Fruit fly (Drosophila melanogaster) whole organism, embryonic: ENCODE measurements around the gene CG6933.

Experiments used
- CG10209 ChIP-seq: fragments of 200-800 bp; sonication (Bioruptor generic); optimal IDR thresholded peaks from 3 replicates; lab custom pipeline; 2017; ENCODE audit warnings: missing biosample characterization, mild to moderate bottlenecking, missing genetic modification characterization, missing genetic modification reagents
- CG15269 ChIP-seq: fragments of 200-800 bp; sonication (Bioruptor generic); optimal IDR thresholded peaks from 2 replicates; lab custom pipeline; 2018; ENCODE audit warnings: missing biosample characterization, mild to moderate bottlenecking, missing genetic modification characterization, moderate library complexity
- CG15479 ChIP-seq: fragments of 200-800 bp; sonication (Bioruptor generic); optimal IDR thresholded peaks from 3 replicates; lab custom pipeline; 2019; ENCODE audit warnings: missing biosample characterization, mild to moderate bottlenecking, missing genetic modification characterization, moderate library complexity
- CG15696 ChIP-seq: fragments of 200-800 bp; sonication (Bioruptor generic); optimal IDR thresholded peaks from 2 replicates; lab custom pipeline; 2019; ENCODE audit warnings: missing biosample characterization, mild to moderate bottlenecking, missing genetic modification characterization, moderate library complexity
- CG1602 ChIP-seq: fragments of 200-800 bp; sonication (Bioruptor generic); optimal IDR thresholded peaks from 3 replicates; lab custom pipeline; 2016; ENCODE audit warnings: missing biosample characterization, missing genetic modification characterization
- CG16863 ChIP-seq: fragments of 200-800 bp; sonication (Bioruptor generic); optimal IDR thresholded peaks from 3 replicates; lab custom pipeline; 2016; ENCODE audit warnings: missing biosample characterization, missing genetic modification characterization
- CG17612 ChIP-seq: fragments of 200-800 bp; sonication (Bioruptor generic); IDR thresholded peaks from 2 replicates; pipeline ENCODE4 v1.3.6; 2022; ENCODE audit warnings: missing biosample characterization, missing genetic modification characterization
- CG1792 ChIP-seq: fragments of 200-800 bp; sonication (Bioruptor generic); optimal IDR thresholded peaks from 2 replicates; lab custom pipeline; 2016; ENCODE audit warnings: missing biosample characterization, missing genetic modification characterization
- CG18011 ChIP-seq: fragments of 200-800 bp; sonication (Bioruptor generic); optimal IDR thresholded peaks from 2 replicates; lab custom pipeline; 2017; ENCODE audit warnings: missing biosample characterization, missing genetic modification characterization, mild to moderate bottlenecking, moderate library complexity, missing genotype
- CG18599 ChIP-seq: fragments of 200-800 bp; sonication (Bioruptor generic); optimal IDR thresholded peaks from 3 replicates; lab custom pipeline; 2017; ENCODE audit warnings: missing biosample characterization, missing genetic modification characterization, mild to moderate bottlenecking, moderate library complexity, missing genetic modification reagents
- CG2129 ChIP-seq: fragments of 200-800 bp; sonication (Bioruptor generic); IDR thresholded peaks from 2 replicates; pipeline ENCODE4 v1.3.6; 2022; ENCODE audit warnings: missing biosample characterization, missing genetic modification characterization; ENCODE audit not compliant: partially characterized antibody
- CG30020 ChIP-seq: fragments of 200-800 bp; optimal IDR thresholded peaks from 2 replicates; lab custom pipeline; 2019; ENCODE audit warnings: missing biosample characterization, mild to moderate bottlenecking, missing genetic modification characterization, moderate library complexity
- CG31388 ChIP-seq: fragments of 200-800 bp; sonication (Bioruptor generic); optimal IDR thresholded peaks from 2 replicates; lab custom pipeline; 2016; ENCODE audit warnings: missing biosample characterization, missing genetic modification characterization
- CG3281 ChIP-seq: fragments of 200-800 bp; sonication (Bioruptor generic); optimal IDR thresholded peaks from 3 replicates; lab custom pipeline; 2017; ENCODE audit warnings: missing biosample characterization, mild to moderate bottlenecking, missing genetic modification characterization
- CG34422 ChIP-seq: fragments of 200-800 bp; sonication (Bioruptor generic); IDR thresholded peaks from 3 replicates; pipeline ENCODE4 v1.3.6; 2022; ENCODE audit warnings: missing biosample characterization, missing genetic modification characterization
- CG3726 ChIP-seq: fragments of 200-800 bp; sonication (Bioruptor generic); IDR thresholded peaks from 3 replicates; pipeline ENCODE4, ENCODE4 v1.3.6; 2022; ENCODE audit warnings: missing biosample characterization, missing genetic modification characterization
- CG4730 ChIP-seq: fragments of 200-800 bp; sonication (Bioruptor generic); IDR thresholded peaks from 2 replicates; pipeline ENCODE4 v1.3.6; 2022; ENCODE audit warnings: missing biosample characterization, missing genetic modification characterization
- CG6765 ChIP-seq: fragments of 200-800 bp; sonication (Bioruptor generic); optimal IDR thresholded peaks from 3 replicates; lab custom pipeline; 2017; ENCODE audit warnings: missing biosample characterization, mild to moderate bottlenecking, missing genetic modification characterization
- CG8290 ChIP-seq, 3 experiments: fragments of 200-800 bp; sonication (Bioruptor generic); optimal IDR thresholded peaks; 2 replicates each; lab custom pipeline; 2016 to 2019; ENCODE audit warnings: missing biosample characterization in 3 of 3, missing genetic modification characterization in 3 of 3, mild to moderate bottlenecking in 2 of 3, moderate library complexity in 1 of 3
- CG9437 ChIP-seq: fragments of 200-800 bp; sonication (Bioruptor generic); optimal IDR thresholded peaks from 2 replicates; lab custom pipeline; 2018; ENCODE audit warnings: missing biosample characterization, mild to moderate bottlenecking, missing genetic modification characterization
- Dfd ChIP-seq, 2 experiments: fragments of >200 bp; optimal IDR thresholded peaks; 2 replicates each; lab custom pipeline; 2017; ENCODE audit warnings: missing biosample characterization in 2 of 2, missing genetic modification characterization in 2 of 2
- Dip2 ChIP-seq: fragments of 200-800 bp; sonication (Bioruptor generic); IDR thresholded peaks from 2 replicates; pipeline ENCODE4 v1.3.6; 2022; ENCODE audit warnings: missing biosample characterization, missing genetic modification characterization
- Hr39 ChIP-seq: fragments of >200 bp; optimal IDR thresholded peaks from 2 replicates; lab custom pipeline; 2017
- Meics ChIP-seq: fragments of 200-800 bp; sonication (Bioruptor generic); optimal IDR thresholded peaks from 2 replicates; lab custom pipeline; 2017; ENCODE audit warnings: missing biosample characterization, mild to moderate bottlenecking, missing genetic modification characterization
- NFAT ChIP-seq: fragments of 200-800 bp; sonication (Bioruptor generic); IDR thresholded peaks from 2 replicates; pipeline ENCODE4 v1.3.6; 2022; ENCODE audit warnings: missing biosample characterization, missing genetic modification characterization
- Nf-YA ChIP-seq: fragments of 200-800 bp; sonication (Bioruptor generic); IDR thresholded peaks from 2 replicates; pipeline ENCODE4 v1.3.6; 2022; ENCODE audit warnings: missing biosample characterization, missing genetic modification characterization
- Rx ChIP-seq: fragments of 200-800 bp; sonication (Bioruptor generic); IDR thresholded peaks from 2 replicates; pipeline ENCODE4 v1.3.6; 2022; ENCODE audit warnings: missing biosample characterization, missing genetic modification characterization
- Scr ChIP-seq: fragments of 200-800 bp; sonication (Bioruptor generic); IDR thresholded peaks from 2 replicates; pipeline ENCODE4 v1.3.6; 2022; ENCODE audit warnings: missing biosample characterization, missing genetic modification characterization; ENCODE audit not compliant: partially characterized antibody
- Sox100B ChIP-seq: fragments of 200-800 bp; sonication (Bioruptor generic); optimal IDR thresholded peaks from 3 replicates; lab custom pipeline; 2018; ENCODE audit warnings: missing biosample characterization, mild to moderate bottlenecking, missing genetic modification characterization
- Sox102F ChIP-seq: fragments of 200-800 bp; sonication (Bioruptor generic); optimal IDR thresholded peaks from 2 replicates; lab custom pipeline; 2018; ENCODE audit warnings: missing biosample characterization, mild to moderate bottlenecking, missing genetic modification characterization, moderate library complexity
- Sry-β ChIP-seq: fragments of 200-800 bp; sonication (Bioruptor generic); optimal IDR thresholded peaks from 2 replicates; lab custom pipeline; 2018; ENCODE audit warnings: missing biosample characterization, mild to moderate bottlenecking, missing genetic modification characterization, moderate library complexity
- abd-A ChIP-seq: fragments of 200-800 bp; sonication (Bioruptor generic); optimal IDR thresholded peaks from 3 replicates; lab custom pipeline; 2019; ENCODE audit warnings: missing biosample characterization, mild to moderate bottlenecking, missing genetic modification characterization, moderate library complexity
- bcd ChIP-seq: fragments of 200-800 bp; sonication (Bioruptor generic); optimal IDR thresholded peaks from 2 replicates; lab custom pipeline; 2017; ENCODE audit warnings: missing biosample characterization, mild to moderate bottlenecking, missing genetic modification characterization
- corto ChIP-seq: fragments of 200-800 bp; sonication (Bioruptor generic); optimal IDR thresholded peaks from 2 replicates; lab custom pipeline; 2016; ENCODE audit warnings: missing biosample characterization, mild to moderate bottlenecking, missing genetic modification characterization, moderate library complexity
- cwo ChIP-seq: fragments of 200-800 bp; sonication (Bioruptor generic); optimal IDR thresholded peaks from 3 replicates; lab custom pipeline; 2017; ENCODE audit warnings: missing biosample characterization, missing genetic modification characterization, mild to moderate bottlenecking, moderate library complexity, missing genetic modification reagents
- dan ChIP-seq: fragments of 200-800 bp; sonication (Bioruptor generic); IDR thresholded peaks from 2 replicates; pipeline ENCODE4 v1.3.6; 2022; ENCODE audit warnings: missing biosample characterization, missing genetic modification characterization
- en ChIP-seq: fragments of 200-800 bp; sonication (Bioruptor generic); optimal IDR thresholded peaks from 2 replicates; lab custom pipeline; 2016; ENCODE audit warnings: missing biosample characterization, missing genetic modification characterization
- ewg ChIP-seq: fragments of 200-800 bp; sonication (Bioruptor generic); optimal IDR thresholded peaks from 3 replicates; lab custom pipeline; 2017; ENCODE audit warnings: mild to moderate bottlenecking, missing biosample characterization, missing genetic modification reagents, missing genetic modification characterization
- gcm ChIP-seq: fragments of 200-800 bp; sonication (Bioruptor generic); optimal IDR thresholded peaks from 2 replicates; lab custom pipeline; 2019; ENCODE audit warnings: missing biosample characterization, mild to moderate bottlenecking, missing genetic modification characterization, moderate library complexity
- gfzf ChIP-seq: fragments of 200-800 bp; sonication (Bioruptor generic); optimal IDR thresholded peaks from 2 replicates; lab custom pipeline; 2016; ENCODE audit warnings: missing biosample characterization, mild to moderate bottlenecking, missing genetic modification characterization, moderate library complexity
- kah ChIP-seq: fragments of 200-800 bp; sonication (Bioruptor generic); optimal IDR thresholded peaks from 2 replicates; lab custom pipeline; 2018; ENCODE audit warnings: missing biosample characterization, mild to moderate bottlenecking, missing genetic modification characterization
- maf-S ChIP-seq: fragments of 200-800 bp; sonication (Bioruptor generic); optimal IDR thresholded peaks from 2 replicates; lab custom pipeline; 2016; ENCODE audit warnings: missing biosample characterization, missing genetic modification characterization
- mld ChIP-seq: fragments of 200-800 bp; sonication (Bioruptor generic); IDR thresholded peaks from 3 replicates; pipeline ENCODE4 v1.3.6; 2022; ENCODE audit warnings: missing biosample characterization, missing genetic modification characterization; ENCODE audit not compliant: partially characterized antibody
- nom ChIP-seq: fragments of 200-800 bp; sonication (Bioruptor generic); optimal IDR thresholded peaks from 2 replicates; lab custom pipeline; 2017; ENCODE audit warnings: missing biosample characterization, missing genetic modification characterization, mild to moderate bottlenecking, moderate library complexity, missing genetic modification reagents
- row ChIP-seq: fragments of 200-800 bp; sonication (Bioruptor generic); IDR thresholded peaks from 3 replicates; pipeline ENCODE4 v1.3.6; 2022; ENCODE audit warnings: missing biosample characterization, missing genetic modification characterization
- schlank ChIP-seq: fragments of 200-800 bp; sonication (Bioruptor generic); optimal IDR thresholded peaks from 2 replicates; lab custom pipeline; 2018; ENCODE audit warnings: missing biosample characterization, mild to moderate bottlenecking, missing genetic modification characterization
- seq ChIP-seq: fragments of 200-800 bp; sonication (Bioruptor generic); IDR thresholded peaks from 2 replicates; pipeline ENCODE4 v1.3.6; 2022; ENCODE audit warnings: missing biosample characterization, missing genetic modification characterization
- tx ChIP-seq: fragments of 200-800 bp; sonication (Bioruptor generic); optimal IDR thresholded peaks from 2 replicates; lab custom pipeline; 2016; ENCODE audit warnings: missing biosample characterization, missing genetic modification characterization

CG6933 gene

DNA sequence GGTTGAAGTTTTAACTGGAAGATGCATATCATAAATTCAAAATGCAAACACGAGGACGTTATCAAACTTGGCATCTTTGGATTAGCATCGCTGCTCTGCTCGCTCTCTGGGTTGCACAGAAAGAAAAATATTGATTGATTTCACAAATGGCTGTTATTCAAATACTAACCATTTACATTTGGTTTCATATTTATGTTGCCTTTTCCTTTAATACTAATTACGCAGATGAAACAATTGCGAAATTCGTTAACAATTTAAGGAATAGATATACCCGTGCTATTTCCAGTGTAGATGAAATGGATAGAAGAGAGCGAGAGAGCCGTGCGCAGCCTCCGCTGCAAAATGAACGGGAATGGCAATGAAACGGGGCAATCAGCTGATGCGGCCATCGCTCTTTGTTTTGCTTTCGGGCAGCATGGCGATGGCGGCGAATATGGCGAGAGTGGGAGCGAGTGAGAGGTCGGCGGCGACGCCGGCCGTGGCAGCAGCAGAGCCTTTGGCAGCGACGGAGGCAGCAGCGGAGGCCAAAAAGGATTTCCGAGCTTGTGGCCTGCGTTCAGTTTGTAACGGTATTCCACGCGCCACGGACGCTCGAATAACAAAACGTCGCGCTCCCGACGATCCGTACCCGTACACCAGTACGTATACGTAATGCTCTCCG is 27.4 kb upstream of the CG6933 start, which contains the start of gene rdgC (continued):
- TF ChIP-seq Dip2 (GFP tag; lab: Robert Waterston, UW) (0 out of 2 replicates have a peak, but pooled peaks have one; percentile 31), row (GFP tag; lab: Robert Waterston, UW) (peak; percentile 96), mld (GFP tag; lab: Robert Waterston, UW) (no peak), CG1602 (GFP tag; lab: Kevin White, UChicago) (peak; percentile 90), abd-A (peak; percentile 47), Nf-YA (GFP tag; lab: Robert Waterston, UW) (peak; percentile 95), gfzf (GFP tag; lab: Kevin White, UChicago) (peak; percentile 9), CG3726 (GFP tag; lab: Robert Waterston, UW) (peak; percentile 93), kah (GFP tag; lab: Kevin White, UChicago) (peak; percentile 87), ewg (GFP tag; lab: Kevin White, UChicago) (peak; percentile 96), CG1792 (GFP tag; lab: Kevin White, UChicago) (peak; percentile 95), CG9437 (GFP tag; lab: Kevin White, UChicago) (peak; percentile 85), CG17612 (GFP tag; lab: Robert Waterston, UW) (peak; percentile 89), maf-S (GFP tag; lab: Kevin White, UChicago) (peak; percentile 94), Rx (GFP tag; lab: Robert Waterston, UW) (peak; percentile 95), CG18599 (GFP tag; lab: Kevin White, UChicago) (peak; percentile 98), tx (GFP tag; lab: Kevin White, UChicago) (peak; percentile 91), schlank (tag; lab: Kevin White, UChicago) (peak; percentile 90), Sry-β (GFP tag; lab: Kevin White, UChicago) (peak; percentile 7), CG4730 (GFP tag; lab: Robert Waterston, UW) (peak; percentile 96), Sox102F (peak; percentile 98), CG10209 (GFP tag; lab: Kevin White, UChicago) (peak; percentile 93), gcm (GFP tag; lab: Kevin White, UChicago) (peak; percentile 93), CG18011 (GFP tag; lab: Kevin White, UChicago) (peak; percentile 81), cwo (GFP tag; lab: Kevin White, UChicago) (peak; percentile 95), CG8290 (GFP tag; optimal IDR thresholded peaks at IDR 0.05; lab: Kevin White, UChicago) (peak; percentile 74), CG8290 (tag; optimal IDR thresholded peaks at IDR 0.05; lab: Kevin White, UChicago) (peak in 1 of 2 experiments; percentile 99), dan (GFP tag; lab: Robert Waterston, UW) (no peak; the same call in 1 of the 2 replicates), Meics (GFP tag; lab: Kevin White, UChicago) (peak; percentile 97), CG34422 (GFP tag; lab: Robert Waterston, UW) (peak; percentile 95), Hr39 (lab: Kevin White, UChicago) (no peak), Dfd (GFP tag; optimal IDR thresholded peaks at IDR 0.05; lab: Kevin White, UChicago) (no peak), CG30020 (peak; percentile 54), Scr (GFP tag; lab: Robert Waterston, UW) (no peak), corto (peak; percentile 19), CG16863 (GFP tag; lab: Kevin White, UChicago) (peak; percentile 92), CG15479 (GFP tag; lab: Kevin White, UChicago) (no peak), CG6765 (GFP tag; lab: Kevin White, UChicago) (peak; percentile 91), bcd (peak; percentile 95), CG31388 (GFP tag; lab: Kevin White, UChicago) (peak; percentile 91), nom (GFP tag; lab: Kevin White, UChicago) (no peak), CG3281 (GFP tag; lab: Kevin White, UChicago) (peak; percentile 94), CG15696 (tag; lab: Kevin White, UChicago) (peak; percentile 61), seq (GFP tag; lab: Robert Waterston, UW) (peak; percentile 95), CG15269 (tag; lab: Kevin White, UChicago) (peak; percentile 96), NFAT (GFP tag; lab: Robert Waterston, UW) (peak; percentile 93), Sox100B (GFP tag; lab: Kevin White, UChicago) (peak; percentile 94), en (GFP tag; lab: Kevin White, UChicago) (peak; percentile 92), CG2129 (GFP tag; lab: Robert Waterston, UW) (no peak)
